Worm (Caenorhabditis elegans): Measurements from ENCODE around the gene F55C12.6.

ce11 chrII:5835146-5835545 lies 40.8 kb downstream of the F55C12.6 start:
- no peak for TF ChIP-seq him-1 (tag; optimal IDR thresholded peaks at IDR 0.05)
- no peak for TF ChIP-seq dao-5 (tag; optimal IDR thresholded peaks at IDR 0.05)
- no peak for TF ChIP-seq W03F9.2 (tag; optimal IDR thresholded peaks at IDR 0.05)
